Fruit fly (Drosophila melanogaster) whole organism, embryonic: ENCODE measurements around the gene CG17996.
A peak's percentile ranks its signal among the peaks of the same experiment; 100 is the strongest.

Experiments
- Ada2b ChIP-seq: fragments of 200-800 bp; sonication (Bioruptor generic); IDR thresholded peaks from 2 replicates; pipeline ENCODE4 v1.3.6; 2022; ENCODE audit warnings: missing biosample characterization, missing genetic modification characterization
- Atf-2 ChIP-seq: fragments of 200-800 bp; sonication (Bioruptor generic); optimal IDR thresholded peaks from 2 replicates; lab custom pipeline; 2016; ENCODE audit warnings: missing biosample characterization, missing genetic modification characterization
- Blimp-1 ChIP-seq: fragments of 200-800 bp; sonication (Bioruptor generic); optimal IDR thresholded peaks from 3 replicates; lab custom pipeline; 2018; ENCODE audit warnings: missing biosample characterization, missing genetic modification characterization, mild to moderate bottlenecking, moderate library complexity, missing genetic modification reagents
- BtbVII ChIP-seq: fragments of 200-800 bp; sonication (Bioruptor generic); optimal IDR thresholded peaks from 3 replicates; lab custom pipeline; 2017; ENCODE audit warnings: missing biosample characterization, mild to moderate bottlenecking, missing genetic modification characterization
- CG10431 ChIP-seq: fragments of 200-800 bp; sonication (Bioruptor generic); optimal IDR thresholded peaks from 3 replicates; lab custom pipeline; 2018; ENCODE audit warnings: missing biosample characterization, mild to moderate bottlenecking, missing genetic modification characterization
- CG10543 ChIP-seq: fragments of 200-800 bp; sonication (Bioruptor generic); optimal IDR thresholded peaks from 3 replicates; lab custom pipeline; 2017; ENCODE audit warnings: missing biosample characterization, mild to moderate bottlenecking, missing genetic modification characterization, moderate library complexity
- CG10654 ChIP-seq: fragments of 200-800 bp; sonication (Bioruptor generic); optimal IDR thresholded peaks from 2 replicates; lab custom pipeline; 2016; ENCODE audit warnings: missing biosample characterization, missing genetic modification characterization
- CG11560 ChIP-seq: fragments of 200-800 bp; sonication (Bioruptor generic); IDR thresholded peaks from 3 replicates; pipeline ENCODE4 v1.3.6; 2022; ENCODE audit warnings: missing biosample characterization, missing genetic modification characterization
- CG12744 ChIP-seq: fragments of 200-800 bp; sonication (Bioruptor generic); optimal IDR thresholded peaks from 2 replicates; lab custom pipeline; 2016; ENCODE audit warnings: missing biosample characterization, missing genetic modification characterization
- CG14050 ChIP-seq: fragments of 200-800 bp; sonication (Bioruptor generic); IDR thresholded peaks from 3 replicates; pipeline ENCODE4 v1.3.6; 2022; ENCODE audit warnings: missing biosample characterization, missing genetic modification characterization
- CG15514 ChIP-seq: fragments of 200-800 bp; sonication (Bioruptor generic); optimal IDR thresholded peaks from 3 replicates; lab custom pipeline; 2017; ENCODE audit warnings: missing biosample characterization, missing genetic modification characterization, mild to moderate bottlenecking, moderate library complexity, missing genetic modification reagents
- CG16863 ChIP-seq: fragments of 200-800 bp; sonication (Bioruptor generic); optimal IDR thresholded peaks from 3 replicates; lab custom pipeline; 2016; ENCODE audit warnings: missing biosample characterization, missing genetic modification characterization
- CG17186 ChIP-seq: fragments of 200-800 bp; sonication (Bioruptor generic); optimal IDR thresholded peaks from 3 replicates; lab custom pipeline; 2017; ENCODE audit warnings: missing biosample characterization, missing genetic modification reagents, missing genetic modification characterization
- CG17612 ChIP-seq: fragments of 200-800 bp; sonication (Bioruptor generic); IDR thresholded peaks from 2 replicates; pipeline ENCODE4 v1.3.6; 2022; ENCODE audit warnings: missing biosample characterization, missing genetic modification characterization
- CG1832 ChIP-seq: fragments of 200-800 bp; sonication (Bioruptor generic); optimal IDR thresholded peaks from 2 replicates; lab custom pipeline; 2017; ENCODE audit warnings: missing biosample characterization, mild to moderate bottlenecking, missing genetic modification characterization, inconsistent platforms
- CG18599 ChIP-seq: fragments of 200-800 bp; sonication (Bioruptor generic); optimal IDR thresholded peaks from 3 replicates; lab custom pipeline; 2017; ENCODE audit warnings: missing biosample characterization, missing genetic modification characterization, mild to moderate bottlenecking, moderate library complexity, missing genetic modification reagents
- CG33557 ChIP-seq: fragments of 200-800 bp; sonication (Bioruptor generic); optimal IDR thresholded peaks from 2 replicates; lab custom pipeline; 2019; ENCODE audit warnings: missing biosample characterization, mild to moderate bottlenecking, missing genetic modification characterization, moderate library complexity
- CG3847 ChIP-seq: fragments of 200-800 bp; sonication (Bioruptor generic); IDR thresholded peaks from 2 replicates; pipeline ENCODE4 v1.3.6; 2022; ENCODE audit warnings: missing biosample characterization, missing genetic modification characterization
- CG7786 ChIP-seq: fragments of 200-800 bp; sonication (Bioruptor generic); optimal IDR thresholded peaks from 2 replicates; lab custom pipeline; 2016; ENCODE audit warnings: missing biosample characterization, missing genetic modification characterization
- CG7928 ChIP-seq: fragments of 200-800 bp; sonication (Bioruptor generic); optimal IDR thresholded peaks from 2 replicates; lab custom pipeline; 2017; ENCODE audit warnings: missing biosample characterization, mild to moderate bottlenecking, missing genetic modification characterization
- CG8359 ChIP-seq: fragments of 200-800 bp; sonication (Bioruptor generic); optimal IDR thresholded peaks from 2 replicates; lab custom pipeline; 2017; ENCODE audit warnings: missing biosample characterization, mild to moderate bottlenecking, missing genetic modification characterization, borderline replicate concordance
- CG8765 ChIP-seq: fragments of 200-800 bp; sonication (Bioruptor generic); IDR thresholded peaks from 2 replicates; pipeline ENCODE4 v1.3.6; 2022; ENCODE audit warnings: missing biosample characterization, missing genetic modification characterization
- CG9609 ChIP-seq: fragments of 200-800 bp; sonication (Bioruptor generic); optimal IDR thresholded peaks from 3 replicates; lab custom pipeline; 2016; ENCODE audit warnings: missing biosample characterization, missing genetic modification characterization
- Chrac-16 ChIP-seq: fragments of 200-800 bp; sonication (Bioruptor generic); optimal IDR thresholded peaks from 3 replicates; lab custom pipeline; 2016; ENCODE audit warnings: missing biosample characterization, missing genetic modification characterization
- D ChIP-seq, 2 experiments: fragments of 200-800 bp in 1 of 2; fragments of >200 bp in 1 of 2; sonication (Bioruptor generic) in 1 of 2; optimal IDR thresholded peaks; 2 replicates in 1 of 2; 3 replicates in 1 of 2; lab custom pipeline; 2017; ENCODE audit warnings: mild to moderate bottlenecking in 1 of 2, missing biosample characterization in 1 of 2, missing genetic modification characterization in 1 of 2, missing genetic modification reagents in 1 of 2
- Dll ChIP-seq: fragments of 200-800 bp; sonication (Bioruptor generic); IDR thresholded peaks from 4 replicates; pipeline ENCODE4 v1.3.6; 2022; ENCODE audit warnings: missing biosample characterization, missing genetic modification characterization; ENCODE audit not compliant: partially characterized antibody
- Elba2 ChIP-seq: fragments of 200-800 bp; sonication (Bioruptor generic); optimal IDR thresholded peaks from 3 replicates; lab custom pipeline; 2016; ENCODE audit warnings: missing biosample characterization, missing genetic modification characterization
- HLHmδ ChIP-seq: fragments of 200-800 bp; sonication (Bioruptor generic); optimal IDR thresholded peaks from 2 replicates; lab custom pipeline; 2018; ENCODE audit warnings: missing biosample characterization, mild to moderate bottlenecking, missing genetic modification characterization, moderate library complexity
- Hand ChIP-seq: fragments of 200-800 bp; sonication (Bioruptor generic); optimal IDR thresholded peaks from 2 replicates; lab custom pipeline; 2017; ENCODE audit warnings: mild to moderate bottlenecking, missing biosample characterization, missing genetic modification reagents, missing genetic modification characterization
- HmgD ChIP-seq: fragments of 200-800 bp; sonication (Bioruptor generic); optimal IDR thresholded peaks from 3 replicates; lab custom pipeline; 2016; ENCODE audit warnings: missing biosample characterization, missing genetic modification characterization
- Hr39 ChIP-seq: fragments of >200 bp; optimal IDR thresholded peaks from 2 replicates; lab custom pipeline; 2017
- NK7.1 ChIP-seq: fragments of 200-800 bp; sonication (Bioruptor generic); optimal IDR thresholded peaks from 3 replicates; lab custom pipeline; 2016; ENCODE audit warnings: missing biosample characterization, missing genetic modification characterization
- Sry-δ ChIP-seq: fragments of 200-800 bp; sonication (Bioruptor generic); optimal IDR thresholded peaks from 2 replicates; lab custom pipeline; 2016; ENCODE audit warnings: missing biosample characterization, missing genetic modification characterization
- aop ChIP-seq: fragments of 200-800 bp; sonication (Bioruptor generic); IDR thresholded peaks from 2 replicates; pipeline ENCODE4 v1.3.6; 2022; ENCODE audit warnings: missing biosample characterization, missing genetic modification characterization
- ap ChIP-seq: fragments of 200-800 bp; sonication (Bioruptor generic); IDR thresholded peaks from 2 replicates; pipeline ENCODE4 v1.3.6; 2022; ENCODE audit warnings: missing biosample characterization, missing genetic modification characterization
- ase ChIP-seq: fragments of 200-800 bp; sonication (Bioruptor generic); IDR thresholded peaks from 3 replicates; pipeline ENCODE4 v1.3.6; 2022; ENCODE audit warnings: missing biosample characterization, missing genetic modification characterization
- bbx ChIP-seq: fragments of 200-800 bp; sonication (Bioruptor generic); IDR thresholded peaks from 2 replicates; pipeline ENCODE4 v1.3.6; 2022; ENCODE audit warnings: missing biosample characterization, missing genetic modification characterization; ENCODE audit not compliant: partially characterized antibody
- dimm ChIP-seq: fragments of 200-800 bp; sonication (Bioruptor generic); IDR thresholded peaks from 2 replicates; pipeline ENCODE4 v1.3.6; 2022; ENCODE audit warnings: missing biosample characterization, missing genetic modification characterization
- grau ChIP-seq: fragments of 200-800 bp; optimal IDR thresholded peaks from 3 replicates; lab custom pipeline; 2019; ENCODE audit warnings: missing biosample characterization, mild to moderate bottlenecking, missing genetic modification characterization, moderate library complexity
- her ChIP-seq: fragments of 200-800 bp; sonication (Bioruptor generic); optimal IDR thresholded peaks from 2 replicates; lab custom pipeline; 2016; ENCODE audit warnings: missing biosample characterization, missing genetic modification characterization
- jumu ChIP-seq: fragments of 200-800 bp; sonication (Bioruptor generic); optimal IDR thresholded peaks from 3 replicates; lab custom pipeline; 2016; ENCODE audit warnings: missing biosample characterization, missing genetic modification characterization
- lab ChIP-seq: fragments of 200-800 bp; sonication (Bioruptor generic); optimal IDR thresholded peaks from 3 replicates; lab custom pipeline; 2017; ENCODE audit warnings: missing biosample characterization, missing genetic modification characterization, mild to moderate bottlenecking, moderate library complexity, missing genetic modification reagents
- lilli ChIP-seq: fragments of 200-800 bp; sonication (Bioruptor generic); optimal IDR thresholded peaks from 3 replicates; lab custom pipeline; 2016; ENCODE audit warnings: missing biosample characterization, missing genetic modification characterization
- lola ChIP-seq, 3 experiments: fragments of >200 bp in 2 of 3; fragments of 200-800 bp in 1 of 3; sonication (Bioruptor generic) in 1 of 3; optimal IDR thresholded peaks; 2 replicates each; lab custom pipeline; 2017 to 2019; ENCODE audit warnings: missing biosample characterization in 3 of 3, missing genetic modification characterization in 3 of 3, mild to moderate bottlenecking in 1 of 3, moderate library complexity in 1 of 3
- onecut ChIP-seq: fragments of 200-800 bp; sonication (Bioruptor generic); IDR thresholded peaks from 2 replicates; pipeline ENCODE4 v1.3.6; 2022; ENCODE audit warnings: missing biosample characterization, missing genetic modification characterization
- pfk ChIP-seq: fragments of 200-800 bp; sonication (Bioruptor generic); optimal IDR thresholded peaks from 2 replicates; lab custom pipeline; 2018; ENCODE audit warnings: missing biosample characterization, mild to moderate bottlenecking, missing genetic modification characterization, moderate library complexity
- psq ChIP-seq: fragments of 200-800 bp; sonication (Bioruptor generic); optimal IDR thresholded peaks from 2 replicates; lab custom pipeline; 2017; ENCODE audit warnings: missing biosample characterization, missing genetic modification characterization
- sna ChIP-seq: fragments of 200-800 bp; sonication (Bioruptor generic); IDR thresholded peaks from 2 replicates; pipeline ENCODE4 v1.3.6; 2022; ENCODE audit warnings: missing biosample characterization, missing genetic modification characterization; ENCODE audit not compliant: partially characterized antibody
- toy ChIP-seq: fragments of 200-800 bp; sonication (Bioruptor generic); IDR thresholded peaks from 2 replicates; pipeline ENCODE4 v1.3.6; 2022; ENCODE audit warnings: missing biosample characterization, missing genetic modification characterization
- wdn ChIP-seq: fragments of 200-800 bp; sonication (Bioruptor generic); IDR thresholded peaks from 2 replicates; pipeline ENCODE4 v1.3.6; 2022; ENCODE audit warnings: missing biosample characterization, missing genetic modification characterization
- zfh2 ChIP-seq: fragments of 200-800 bp; sonication (Bioruptor generic); optimal IDR thresholded peaks from 2 replicates; lab custom pipeline; 2016; ENCODE audit warnings: missing biosample characterization, missing genetic modification characterization

The CG17996 gene

DNA sequence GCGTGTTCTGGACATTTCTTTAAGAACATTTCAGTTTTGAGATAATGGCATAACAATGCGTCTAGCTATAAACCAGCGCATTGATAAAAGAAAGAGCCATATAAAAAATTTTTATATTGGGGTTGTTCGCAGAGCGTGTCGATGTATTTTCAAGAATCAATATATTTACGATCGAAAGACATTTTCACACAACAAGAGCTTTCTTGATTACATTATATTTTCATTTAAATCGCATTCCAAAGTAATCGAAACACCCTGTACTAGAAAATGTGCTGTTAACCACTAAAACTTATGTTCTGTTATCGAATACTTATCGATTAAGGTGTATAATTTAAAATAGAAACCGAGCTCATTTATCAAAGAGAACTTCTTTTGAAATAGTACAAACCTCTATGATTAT is 27.1 kb downstream of the CG17996 start (continued):
- TF ChIP-seq HmgD (GFP tag; lab: Kevin White, UChicago) = no peak
- peak; percentile 59 for TF ChIP-seq zfh2
- TF ChIP-seq CG18599 (GFP tag; lab: Kevin White, UChicago) = no peak
- TF ChIP-seq CG7786 (GFP tag; lab: Kevin White, UChicago) = peak; percentile 24
- no peak for TF ChIP-seq BtbVII (GFP tag; lab: Kevin White, UChicago)
- no peak for TF ChIP-seq Atf-2
- TF ChIP-seq ap (GFP tag; lab: Robert Waterston, UW) = no peak
- peak; percentile 37 for TF ChIP-seq Chrac-16 (GFP tag; lab: Kevin White, UChicago)
- peak; percentile 70 for TF ChIP-seq CG10543
- TF ChIP-seq lilli (GFP tag; lab: Kevin White, UChicago) = peak; percentile 70
- TF ChIP-seq Dll (GFP tag; lab: Robert Waterston, UW) = no peak
- no peak; the same call in 2 of the 3 replicates for TF ChIP-seq CG14050 (GFP tag; lab: Robert Waterston, UW)
- no peak for TF ChIP-seq Hr39
- TF ChIP-seq CG9609 = peak; percentile 32
- TF ChIP-seq lola (GFP tag; optimal IDR thresholded peaks at IDR 0.05; lab: Kevin White, UChicago) = no peak
- no peak for TF ChIP-seq CG17186 (GFP tag; lab: Kevin White, UChicago)
- TF ChIP-seq Sry-δ (GFP tag; lab: Kevin White, UChicago) = peak; percentile 12
- TF ChIP-seq NK7.1 (GFP tag; lab: Kevin White, UChicago) = no peak
- TF ChIP-seq lab = no peak
- no peak for TF ChIP-seq wdn (GFP tag; lab: Robert Waterston, UW)
- no peak for TF ChIP-seq sna (GFP tag; lab: Robert Waterston, UW)
- no peak for TF ChIP-seq ase (GFP tag; lab: Robert Waterston, UW)
- peak; percentile 31; the same call in 1 of the 2 replicates for TF ChIP-seq onecut
- no peak for TF ChIP-seq Elba2 (GFP tag; lab: Kevin White, UChicago)
- peak; percentile 27 for TF ChIP-seq jumu
- TF ChIP-seq CG16863 = no peak
- peak; percentile 19; the same call in 1 of the 2 replicates for TF ChIP-seq bbx (GFP tag; lab: Robert Waterston, UW)
- TF ChIP-seq toy (GFP tag; lab: Robert Waterston, UW) = no peak
- peak; percentile 41; the same call in 1 of the 2 replicates for TF ChIP-seq CG3847
- TF ChIP-seq CG10654 (GFP tag; lab: Kevin White, UChicago) = no peak
- no peak for TF ChIP-seq CG10431 (GFP tag; lab: Kevin White, UChicago)
- TF ChIP-seq CG15514 = no peak
- TF ChIP-seq Blimp-1 (GFP tag; lab: Kevin White, UChicago) = no peak
- TF ChIP-seq CG17612 (GFP tag; lab: Robert Waterston, UW) = no peak
- TF ChIP-seq Hand (GFP tag; lab: Kevin White, UChicago) = no peak
- no peak for TF ChIP-seq CG8765
- TF ChIP-seq pfk = no peak
- TF ChIP-seq D (optimal IDR thresholded peaks at IDR 0.05; lab: Kevin White, UChicago) = no peak
- no peak for TF ChIP-seq D (GFP tag; optimal IDR thresholded peaks at IDR 0.05; lab: Kevin White, UChicago)
- no peak for TF ChIP-seq aop (GFP tag; lab: Robert Waterston, UW)
- TF ChIP-seq CG33557 (GFP tag; lab: Kevin White, UChicago) = peak; percentile 1
- no peak for TF ChIP-seq CG8359 (GFP tag; lab: Kevin White, UChicago)
- TF ChIP-seq her (GFP tag; lab: Kevin White, UChicago) = no peak
- no peak for TF ChIP-seq dimm (GFP tag; lab: Robert Waterston, UW)
- TF ChIP-seq Ada2b = peak; percentile 58; the same call in 1 of the 2 replicates
- TF ChIP-seq CG11560 (tag; lab: Robert Waterston, UW) = peak; percentile 94
- no peak for TF ChIP-seq HLHmδ (GFP tag; lab: Kevin White, UChicago)
- no peak for TF ChIP-seq psq (GFP tag; lab: Kevin White, UChicago)
- TF ChIP-seq CG1832 (GFP tag; lab: Kevin White, UChicago) = no peak
- TF ChIP-seq grau (tag; lab: Kevin White, UChicago) = peak; percentile 66
- no peak for TF ChIP-seq CG7928 (GFP tag; lab: Kevin White, UChicago)
- no peak for TF ChIP-seq CG12744 (GFP tag; lab: Kevin White, UChicago)
